Worm (Caenorhabditis elegans): Measurements from ENCODE around the gene vms-1.

- TF ChIP-seq ceh-90 (tag; optimal IDR thresholded peaks at IDR 0.05) (no peak), lsy-2 (tag; optimal IDR thresholded peaks at IDR 0.05) (no peak), nhr-76 (tag; optimal IDR thresholded peaks at IDR 0.05) (no peak), skn-1 (tag; optimal IDR thresholded peaks at IDR 0.05) (no peak), ceh-82 (tag; optimal IDR thresholded peaks at IDR 0.05) (no peak), ama-1 (optimal IDR thresholded peaks at IDR 0.05) (no peak), nhr-11 (tag; optimal IDR thresholded peaks at IDR 0.05) (no peak), alr-1 (tag; optimal IDR thresholded peaks at IDR 0.05; ENCODE audit: borderline replicate concordance) (no peak), efl-1 (optimal IDR thresholded peaks at IDR 0.05) (no peak), efl-1 (GFP tag; optimal IDR thresholded peaks at IDR 0.05 in 1 of 2) (no peak)
These were observed 3.1 kb downstream of the vms-1 start, which contains the start of gene idi-1 for ce11 chrIII:8091408-8091807.

Measured in whole organism, L1 larva.